Fruit fly (Drosophila melanogaster) whole organism, wandering third instar larva: Measurements from ENCODE around the gene Cpr35B.

Source experiments
- Abd-B ChIP-seq: fragments of >200 bp; optimal IDR thresholded peaks from 2 replicates; lab custom pipeline; 2017; ENCODE audit warnings: missing biosample characterization, missing genetic modification characterization
- Dfd ChIP-seq: fragments of >200 bp; optimal IDR thresholded peaks from 2 replicates; lab custom pipeline; 2017; ENCODE audit warnings: missing biosample characterization, missing genetic modification characterization
- Hr78 ChIP-seq: fragments of >200 bp; optimal IDR thresholded peaks from 2 replicates; lab custom pipeline; 2017; ENCODE audit warnings: missing biosample characterization, missing genetic modification characterization
- Myc ChIP-seq: fragments of >200 bp; optimal IDR thresholded peaks from 2 replicates; lab custom pipeline; 2017
- br ChIP-seq: fragments of 200-800 bp; sonication (Bioruptor generic); optimal IDR thresholded peaks from 2 replicates; lab custom pipeline; 2016; ENCODE audit warnings: missing biosample characterization, missing genetic modification characterization
- h ChIP-seq: fragments of 200-800 bp; sonication (Bioruptor generic); optimal IDR thresholded peaks from 3 replicates; lab custom pipeline; 2016; ENCODE audit warnings: missing biosample characterization, mild to moderate bottlenecking, missing genetic modification characterization
- jim ChIP-seq: fragments of 175-275, 200-325 bp; sonication (Bioruptor generic); optimal IDR thresholded peaks from 2 replicates; lab custom pipeline; 2016; ENCODE audit warnings: missing biosample characterization, mild to moderate bottlenecking, missing genetic modification characterization
- lola ChIP-seq: fragments of >200 bp; optimal IDR thresholded peaks from 2 replicates; lab custom pipeline; 2017; ENCODE audit warnings: missing biosample characterization, missing genetic modification characterization
- pan ChIP-seq: fragments of >200 bp; optimal IDR thresholded peaks from 2 replicates; lab custom pipeline; 2017
- usp ChIP-seq: fragments of >200 bp; optimal IDR thresholded peaks from 2 replicates; lab custom pipeline; 2017; ENCODE audit warnings: missing biosample characterization, missing genetic modification characterization

dm6 chr2L:14440908-14441307 lies 15.9 kb upstream of the Cpr35B start:
- TF ChIP-seq Myc (lab: Kevin White, UChicago): no peak
- TF ChIP-seq pan: no peak
- TF ChIP-seq usp (GFP tag; lab: Kevin White, UChicago): no peak
- no peak for TF ChIP-seq Hr78 (GFP tag; lab: Kevin White, UChicago)
- TF ChIP-seq jim (GFP tag; lab: Kevin White, UChicago): no peak
- TF ChIP-seq Abd-B (GFP tag; lab: Kevin White, UChicago): no peak
- no peak for TF ChIP-seq h
- TF ChIP-seq Dfd (GFP tag; lab: Kevin White, UChicago): no peak
- no peak for TF ChIP-seq br (GFP tag; lab: Kevin White, UChicago)
- no peak for TF ChIP-seq lola (GFP tag; lab: Kevin White, UChicago)
